Worm (Caenorhabditis elegans) whole organism, mixed stage, embryonic: Measurements from ENCODE around the gene T24D8.6.

Experiments
- blmp-1 ChIP-seq: fragments of 150-350 bp; optimal IDR thresholded peaks from 2 replicates; lab custom pipeline; 2014; ENCODE audit warnings: missing biosample characterization, missing genetic modification characterization
- ceh-39 ChIP-seq: fragments of 150-350 bp; optimal IDR thresholded peaks from 2 replicates; lab custom pipeline; 2014; ENCODE audit warnings: missing biosample characterization, missing genetic modification characterization
- lin-13 ChIP-seq: fragments of 150-350 bp; optimal IDR thresholded peaks from 2 replicates; lab custom pipeline; 2014; ENCODE audit warnings: missing biosample characterization, missing genetic modification characterization
- lsy-2 ChIP-seq: fragments of 150-350 bp; optimal IDR thresholded peaks from 2 replicates; lab custom pipeline; 2014; ENCODE audit warnings: missing biosample characterization, missing genetic modification characterization
- mep-1 ChIP-seq: fragments of 150-350 bp; optimal IDR thresholded peaks from 2 replicates; lab custom pipeline; 2017; ENCODE audit warnings: missing biosample characterization, missing genetic modification reagents, missing genetic modification characterization, inconsistent platforms
- nhr-237 ChIP-seq: fragments of 150-350 bp; optimal IDR thresholded peaks from 2 replicates; lab custom pipeline; 2014; ENCODE audit warnings: missing biosample characterization, missing genetic modification characterization
- nhr-76 ChIP-seq: sonication (generic microtip); optimal IDR thresholded peaks from 2 replicates; lab custom pipeline; 2017; ENCODE audit warnings: missing biosample characterization, missing genetic modification characterization
- pha-4 ChIP-seq: fragments of 150-350 bp; optimal IDR thresholded peaks from 2 replicates; lab custom pipeline; 2018; ENCODE audit warnings: missing biosample characterization, missing genetic modification reagents, missing genetic modification characterization
- unc-39 ChIP-seq: fragments of 150-350 bp; optimal IDR thresholded peaks from 2 replicates; lab custom pipeline; 2014; ENCODE audit warnings: missing biosample characterization, missing genetic modification characterization
- zip-8 ChIP-seq: fragments of 150-350 bp; optimal IDR thresholded peaks from 2 replicates; lab custom pipeline; 2014; ENCODE audit warnings: missing biosample characterization, missing genetic modification characterization

DNA sequence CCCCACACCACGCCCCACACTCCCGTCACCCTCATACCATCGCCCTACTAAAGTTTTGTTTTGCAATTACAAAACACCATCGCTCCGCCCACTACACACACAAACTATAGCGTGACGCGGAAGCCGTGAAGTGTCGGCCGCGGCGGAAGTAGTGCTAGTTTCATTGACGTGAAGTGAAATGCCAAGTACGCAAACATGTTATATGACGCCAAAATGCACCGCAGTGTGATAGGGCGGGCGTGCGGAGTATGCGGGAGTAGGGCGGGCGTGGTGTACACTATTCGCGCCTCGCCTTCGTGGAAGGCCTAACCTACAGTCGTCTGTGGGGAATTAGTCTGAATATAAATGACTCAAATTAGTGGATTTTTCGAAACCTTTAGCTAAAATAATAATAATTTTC, 2.9 kb downstream of the T24D8.6 start:
- TF ChIP-seq nhr-237, result no peak
- TF ChIP-seq pha-4 (tag; lab: Kevin White, UChicago), result no peak
- no peak for TF ChIP-seq lsy-2 (tag; lab: Kevin White, UChicago)
- no peak for TF ChIP-seq blmp-1
- no peak for TF ChIP-seq mep-1 (tag; lab: Kevin White, UChicago)
- no peak for TF ChIP-seq lin-13
- no peak for TF ChIP-seq zip-8 (tag; lab: Kevin White, UChicago)
- no peak for TF ChIP-seq ceh-39 (tag; lab: Kevin White, UChicago)
- no peak for TF ChIP-seq nhr-76 (tag; lab: Kevin White, UChicago)
- TF ChIP-seq unc-39 (tag; lab: Kevin White, UChicago), result no peak
